Worm (Caenorhabditis elegans) whole organism, L4 larva: Measurements from ENCODE around the gene ugt-11.
A peak's percentile ranks its signal among the peaks of the same experiment; 100 is the strongest.

Experiments
- D1046.2 ChIP-seq: fragments of 200-800 bp; sonication (Bioruptor generic); IDR thresholded peaks from 2 replicates; pipeline ENCODE4 v1.3.6; 2022; ENCODE audit warnings: missing genetic modification characterization, missing compliant biosample characterization
- F10B5.3 ChIP-seq: sonication (generic microtip); optimal IDR thresholded peaks from 2 replicates; lab custom pipeline; 2016; ENCODE audit warnings: mild to moderate bottlenecking, missing genetic modification characterization, missing compliant biosample characterization
- F26F4.8 ChIP-seq: fragments of 200-800 bp; sonication (Bioruptor generic); conservative IDR thresholded peaks from 2 replicates; pipeline ENCODE4 v1.3.6; 2022; ENCODE audit warnings: missing genetic modification characterization, missing compliant biosample characterization
- F37D6.2 ChIP-seq: sonication (generic microtip); optimal IDR thresholded peaks from 2 replicates; lab custom pipeline; 2016; ENCODE audit warnings: mild to moderate bottlenecking, missing genetic modification characterization, missing compliant biosample characterization
- F44E2.7 ChIP-seq: fragments of 200-800 bp; sonication (Bioruptor generic); IDR thresholded peaks from 2 replicates; pipeline ENCODE4 v2.1.2; 2022; ENCODE audit warnings: missing genetic modification characterization, missing compliant biosample characterization
- F49E8.2 ChIP-seq: sonication (generic microtip); optimal IDR thresholded peaks from 2 replicates; lab custom pipeline; 2016; ENCODE audit warnings: missing compliant biosample characterization, mild to moderate bottlenecking, missing genetic modification characterization, borderline replicate concordance
- R02D3.7 ChIP-seq: fragments of 150-350 bp; sonication (generic microtip); optimal IDR thresholded peaks from 3 replicates; lab custom pipeline; 2014; ENCODE audit warnings: missing biosample characterization, missing genetic modification characterization
- T20F7.1 ChIP-seq: fragments of 200-800 bp; sonication (Bioruptor generic); optimal IDR thresholded peaks from 2 replicates; lab custom pipeline; 2018; ENCODE audit warnings: mild to moderate bottlenecking, missing genetic modification characterization, missing compliant biosample characterization
- T26A8.4 ChIP-seq: fragments of 200-800 bp; sonication (Bioruptor generic); IDR thresholded peaks from 2 replicates; pipeline ENCODE4 v1.3.6; 2022; ENCODE audit warnings: missing genetic modification characterization, missing compliant biosample characterization
- Y105C5A.15 ChIP-seq: fragments of 200-800 bp; sonication (Bioruptor generic); IDR thresholded peaks from 2 replicates; pipeline ENCODE4 v1.3.6; 2022; ENCODE audit warnings: missing genetic modification characterization, missing compliant biosample characterization
- Y48G9A.11 ChIP-seq: fragments of 200-800 bp; sonication (Bioruptor generic); IDR thresholded peaks from 2 replicates; pipeline ENCODE4 v1.3.6; 2022; ENCODE audit warnings: missing genetic modification reagents, missing genetic modification characterization, missing compliant biosample characterization
- Y75B8A.6 ChIP-seq: fragments of 200-800 bp; sonication (Bioruptor generic); IDR thresholded peaks from 2 replicates; pipeline ENCODE4 v1.3.6; 2022; ENCODE audit warnings: missing genetic modification reagents, missing genetic modification characterization, missing compliant biosample characterization
- aha-1 ChIP-seq: fragments of 150-350 bp; peaks from one replicate; lab custom pipeline; 2014; ENCODE audit warnings: missing biosample characterization, missing genetic modification characterization
- ceh-32 ChIP-seq: sonication (generic microtip); optimal IDR thresholded peaks from 2 replicates; lab custom pipeline; 2016; ENCODE audit warnings: mild to moderate bottlenecking, missing genetic modification characterization, missing compliant biosample characterization; ENCODE audit not compliant: poor library complexity
- ceh-82 ChIP-seq: sonication (generic microtip); optimal IDR thresholded peaks from 2 replicates; lab custom pipeline; 2017; ENCODE audit warnings: missing biosample characterization, missing genetic modification characterization
- ctbp-1 ChIP-seq: fragments of 200-800 bp; sonication (Bioruptor generic); IDR thresholded peaks from 2 replicates; pipeline ENCODE4 v1.3.6; 2022; ENCODE audit warnings: missing genetic modification reagents, missing genetic modification characterization, missing compliant biosample characterization
- daf-19 ChIP-seq: fragments of 200-800 bp; sonication (Bioruptor generic); conservative IDR thresholded peaks from 2 replicates; pipeline ENCODE4 v1.3.6; 2022; ENCODE audit warnings: missing genetic modification characterization, missing compliant biosample characterization
- daf-8 ChIP-seq: fragments of 200-800 bp; sonication (Bioruptor generic); IDR thresholded peaks from 2 replicates; pipeline ENCODE4 v1.3.6; 2022; ENCODE audit warnings: missing genetic modification characterization, missing compliant biosample characterization
- dmd-6 ChIP-seq: fragments of 200-800 bp; sonication (Bioruptor generic); IDR thresholded peaks from 2 replicates; pipeline ENCODE4 v1.3.6; 2022; ENCODE audit warnings: missing genetic modification reagents, missing genetic modification characterization, missing compliant biosample characterization
- dmd-8 ChIP-seq: fragments of 200-800 bp; sonication (Bioruptor generic); IDR thresholded peaks from 2 replicates; pipeline ENCODE4 v1.3.6; 2022; ENCODE audit warnings: missing genetic modification characterization, missing compliant biosample characterization
- duxl-1 ChIP-seq: sonication (generic microtip); optimal IDR thresholded peaks from 2 replicates; lab custom pipeline; 2016; ENCODE audit warnings: mild to moderate bottlenecking, missing genetic modification characterization, moderate library complexity, missing compliant biosample characterization; ENCODE audit not compliant: poor library complexity
- egl-27 ChIP-seq: sonication (generic microtip); optimal IDR thresholded peaks from 3 replicates; lab custom pipeline; 2017; ENCODE audit warnings: missing biosample characterization, missing genetic modification reagents, missing genetic modification characterization
- fkh-10 ChIP-seq: fragments of 150-350 bp; optimal IDR thresholded peaks from 2 replicates; lab custom pipeline; 2014; ENCODE audit warnings: missing biosample characterization, missing genetic modification reagents, missing genetic modification characterization
- fos-1 ChIP-seq: fragments of 150-350 bp; optimal IDR thresholded peaks from 2 replicates; lab custom pipeline; 2014; ENCODE audit warnings: missing biosample characterization, missing genetic modification characterization
- hmg-1.1 ChIP-seq: fragments of 200-800 bp; sonication (Bioruptor generic); IDR thresholded peaks from 2 replicates; pipeline ENCODE4 v1.3.6; 2022; ENCODE audit warnings: missing genetic modification reagents, missing genetic modification characterization, missing compliant biosample characterization
- lim-7 ChIP-seq: fragments of 200-800 bp; sonication (Bioruptor generic); IDR thresholded peaks from 2 replicates; pipeline ENCODE4 v1.3.6; 2022; ENCODE audit warnings: missing genetic modification characterization, missing compliant biosample characterization
- lin-15B ChIP-seq: fragments of 150-350 bp; sonication (generic microtip); optimal IDR thresholded peaks from 3 replicates; lab custom pipeline; 2014; ENCODE audit warnings: missing biosample characterization, missing genetic modification characterization
- lin-38 ChIP-seq: fragments of 200-800 bp; sonication (Bioruptor generic); IDR thresholded peaks from 2 replicates; pipeline ENCODE4 v1.3.6; 2022; ENCODE audit warnings: missing genetic modification reagents, missing genetic modification characterization, missing compliant biosample characterization
- lsy-2 ChIP-seq, 2 experiments: fragments of 150-350 bp in 1 of 2; sonication (generic microtip) in 1 of 2; optimal IDR thresholded peaks; 2 replicates each; lab custom pipeline; 2014 to 2017; ENCODE audit warnings: missing biosample characterization in 2 of 2, missing genetic modification characterization in 2 of 2
- mdt-29 ChIP-seq: fragments of 200-800 bp; sonication (Bioruptor generic); IDR thresholded peaks from 2 replicates; pipeline ENCODE4 v1.3.6; 2022; ENCODE audit warnings: missing genetic modification reagents, missing genetic modification characterization, missing compliant biosample characterization
- mep-1 ChIP-seq: fragments of 150-350 bp; sonication (generic microtip); optimal IDR thresholded peaks from 3 replicates; lab custom pipeline; 2014; ENCODE audit warnings: missing biosample characterization, missing genetic modification characterization
- mxl-3 ChIP-seq: fragments of 200-800 bp; sonication (Bioruptor generic); optimal IDR thresholded peaks from 2 replicates; lab custom pipeline; 2018; ENCODE audit warnings: mild to moderate bottlenecking, missing genetic modification characterization, missing compliant biosample characterization
- nhr-10 ChIP-seq: fragments of 150-350 bp; optimal IDR thresholded peaks from 2 replicates; lab custom pipeline; 2014; ENCODE audit warnings: missing biosample characterization, missing genetic modification characterization
- nhr-11 ChIP-seq: fragments of 150-350 bp; optimal IDR thresholded peaks from 2 replicates; lab custom pipeline; 2014; ENCODE audit warnings: missing biosample characterization, missing genetic modification characterization
- nhr-111 ChIP-seq: fragments of 200-800 bp; sonication (Bioruptor generic); optimal IDR thresholded peaks from 2 replicates; lab custom pipeline; 2018; ENCODE audit warnings: mild to moderate bottlenecking, missing genetic modification characterization, missing compliant biosample characterization
- nhr-28 ChIP-seq: fragments of 150-350 bp; optimal IDR thresholded peaks from 2 replicates; lab custom pipeline; 2014; ENCODE audit warnings: missing biosample characterization, missing genetic modification characterization
- nhr-41 ChIP-seq: fragments of 200-800 bp; sonication (Bioruptor generic); IDR thresholded peaks from 2 replicates; pipeline ENCODE4 v1.3.6; 2022; ENCODE audit warnings: missing genetic modification reagents, missing genetic modification characterization, missing compliant biosample characterization
- nhr-48 ChIP-seq: sonication (generic microtip); optimal IDR thresholded peaks from 2 replicates; lab custom pipeline; 2016; ENCODE audit warnings: mild to moderate bottlenecking, missing genetic modification characterization, missing compliant biosample characterization
- nhr-76 ChIP-seq: fragments of 150-350 bp; optimal IDR thresholded peaks from 2 replicates; lab custom pipeline; 2014; ENCODE audit warnings: missing biosample characterization, missing genetic modification characterization
- pha-4 ChIP-seq, 2 experiments: fragments of 150-350 bp in 1 of 2; fragments of 200-800 bp in 1 of 2; sonication (Bioruptor generic) in 1 of 2; IDR thresholded peaks in 1 of 2; optimal IDR thresholded peaks in 1 of 2; 2 replicates each; pipeline versions ENCODE4 v1.3.6 to Lab custom; 2014 to 2022; ENCODE audit warnings: missing genetic modification characterization in 2 of 2, missing genetic modification reagents in 2 of 2, missing biosample characterization in 1 of 2, missing compliant biosample characterization in 1 of 2
- php-3 ChIP-seq: fragments of 200-800 bp; sonication (Bioruptor generic); IDR thresholded peaks from 2 replicates; pipeline ENCODE4 v1.3.6; 2022; ENCODE audit warnings: missing genetic modification reagents, missing genetic modification characterization, missing compliant biosample characterization
- pqm-1 ChIP-seq: sonication (generic microtip); optimal IDR thresholded peaks from 2 replicates; lab custom pipeline; 2017; ENCODE audit warnings: missing biosample characterization, missing genetic modification characterization
- saeg-2 ChIP-seq: fragments of 200-800 bp; sonication (Bioruptor generic); IDR thresholded peaks from 2 replicates; pipeline ENCODE4 v1.3.6; 2022; ENCODE audit warnings: missing genetic modification reagents, missing genetic modification characterization, missing compliant biosample characterization
- sdz-12 ChIP-seq: fragments of 200-800 bp; sonication (Bioruptor generic); optimal IDR thresholded peaks from 2 replicates; lab custom pipeline; 2018; ENCODE audit warnings: mild to moderate bottlenecking, missing genetic modification characterization, missing compliant biosample characterization
- set-16 ChIP-seq: fragments of 200-800 bp; sonication (Bioruptor generic); IDR thresholded peaks from 2 replicates; pipeline ENCODE4 v1.3.6; 2022; ENCODE audit warnings: missing genetic modification reagents, missing genetic modification characterization, missing compliant biosample characterization
- tag-97 ChIP-seq: fragments of 200-800 bp; sonication (Bioruptor generic); IDR thresholded peaks from 2 replicates; pipeline ENCODE4 v1.3.6; 2022; ENCODE audit warnings: missing genetic modification characterization, missing compliant biosample characterization
- unc-62 ChIP-seq, 3 experiments: fragments of 150-350 bp in 1 of 3; sonication (generic microtip); optimal IDR thresholded peaks in 2 of 3; peaks in 1 of 3; 1 replicate in 1 of 3; 2 replicates in 2 of 3; lab custom pipeline; 2014 to 2017; ENCODE audit warnings: missing biosample characterization in 3 of 3, missing genetic modification characterization in 3 of 3, missing genetic modification reagents in 3 of 3, missing genotype in 1 of 3
- zfp-3 ChIP-seq: fragments of 200-800 bp; sonication (Bioruptor generic); conservative IDR thresholded peaks from 2 replicates; pipeline ENCODE4 v1.3.6; 2022; ENCODE audit warnings: missing genetic modification reagents, missing genetic modification characterization, missing compliant biosample characterization
- zip-2 ChIP-seq: fragments of 150-350 bp; optimal IDR thresholded peaks from 2 replicates; lab custom pipeline; 2014; ENCODE audit warnings: missing biosample characterization, missing genetic modification characterization
- ztf-11 ChIP-seq: fragments of 150-350 bp; optimal IDR thresholded peaks from 2 replicates; lab custom pipeline; 2014; ENCODE audit warnings: missing biosample characterization, missing genetic modification characterization

ugt-11 gene

ce11 chrV:4846507-4846906 is 48.4 kb downstream of the ugt-11 start:
- no peak for TF ChIP-seq nhr-10 (tag; lab: Kevin White, UChicago)
- TF ChIP-seq lin-15B, result no peak
- TF ChIP-seq nhr-28 (tag; lab: Kevin White, UChicago), result no peak
- TF ChIP-seq F44E2.7, result no peak
- peak; percentile 95 for TF ChIP-seq aha-1 (tag; lab: Kevin White, UChicago)
- no peak for TF ChIP-seq lim-7 (GFP tag; lab: Robert Waterston, UW)
- TF ChIP-seq nhr-76 (tag; lab: Kevin White, UChicago), result no peak

- TF ChIP-seq ceh-82 (tag; lab: Kevin White, UChicago) (no peak), sdz-12 (GFP tag; lab: Kevin White, UChicago) (no peak), nhr-111 (GFP tag; lab: Kevin White, UChicago) (no peak), F37D6.2 (no peak), mep-1 (peak; percentile 53), Y75B8A.6 (GFP tag; lab: Robert Waterston, UW) (no peak), lin-38 (GFP tag; lab: Robert Waterston, UW) (no peak), tag-97 (GFP tag; lab: Robert Waterston, UW) (no peak), T26A8.4 (no peak), ztf-11 (tag; lab: Kevin White, UChicago) (no peak), fos-1 (no peak), ctbp-1 (no peak), saeg-2 (GFP tag; lab: Robert Waterston, UW) (no peak), F26F4.8 (GFP tag; lab: Robert Waterston, UW) (no peak), duxl-1 (tag; lab: Kevin White, UChicago) (no peak), F10B5.3 (no peak), D1046.2 (GFP tag; lab: Robert Waterston, UW) (no peak), daf-19 (GFP tag; lab: Robert Waterston, UW) (no peak), mxl-3 (GFP tag; lab: Kevin White, UChicago) (peak; percentile 53), pqm-1 (tag; lab: Kevin White, UChicago) (peak; percentile 3), nhr-48 (no peak), R02D3.7 (tag; lab: Kevin White, UChicago) (no peak), Y105C5A.15 (no peak), fkh-10 (GFP tag; lab: Kevin White, UChicago) (no peak), egl-27 (no peak), dmd-8 (GFP tag; lab: Robert Waterston, UW) (no peak), pha-4 (GFP tag; IDR thresholded peaks at IDR 0.05; lab: Robert Waterston, UW) (no peak), pha-4 (tag; optimal IDR thresholded peaks at IDR 0.05; lab: Kevin White, UChicago) (no peak), Y48G9A.11 (no peak), php-3 (GFP tag; lab: Robert Waterston, UW) (no peak), lin-15B (no peak), zip-2 (tag; lab: Kevin White, UChicago) (no peak), nhr-28 (tag; lab: Kevin White, UChicago) (peak; percentile 85), nhr-41 (GFP tag; lab: Robert Waterston, UW) (no peak), set-16 (no peak), dmd-6 (peak; percentile 47; the same call in 1 of the 2 replicates), lsy-2 (tag; optimal IDR thresholded peaks at IDR 0.05; lab: Kevin White, UChicago) (no peak), daf-8 (GFP tag; lab: Robert Waterston, UW) (no peak), nhr-10 (tag; lab: Kevin White, UChicago) (no peak), mdt-29 (no peak), unc-62 (GFP tag; optimal IDR thresholded peaks at IDR 0.05 in 1 of 2; lab: Kevin White, UChicago) (peak in 1 of 2 experiments; percentile 67), unc-62 (tag; optimal IDR thresholded peaks at IDR 0.05; lab: Kevin White, UChicago) (no peak), nhr-11 (tag; lab: Kevin White, UChicago) (peak; percentile 19), zfp-3 (GFP tag; lab: Robert Waterston, UW) (no peak), hmg-1.1 (GFP tag; lab: Robert Waterston, UW) (no peak), ceh-32 (tag; lab: Kevin White, UChicago) (no peak), T20F7.1 (GFP tag; lab: Kevin White, UChicago) (no peak), F49E8.2 (tag; lab: Kevin White, UChicago) (no peak)
These were observed 50.3 kb downstream of the ugt-11 start, which contains the start of gene abhd-5.2 for ce11 chrV:4844591-4844990. TSS of gene abhd-5.2 (plus strand) at chrV:4844685.
